Fruit fly (Drosophila melanogaster): Measurements from ENCODE around the gene Clic.
A peak's percentile ranks its signal among the peaks of the same experiment; 100 is the strongest.

Gene Clic

DNA sequence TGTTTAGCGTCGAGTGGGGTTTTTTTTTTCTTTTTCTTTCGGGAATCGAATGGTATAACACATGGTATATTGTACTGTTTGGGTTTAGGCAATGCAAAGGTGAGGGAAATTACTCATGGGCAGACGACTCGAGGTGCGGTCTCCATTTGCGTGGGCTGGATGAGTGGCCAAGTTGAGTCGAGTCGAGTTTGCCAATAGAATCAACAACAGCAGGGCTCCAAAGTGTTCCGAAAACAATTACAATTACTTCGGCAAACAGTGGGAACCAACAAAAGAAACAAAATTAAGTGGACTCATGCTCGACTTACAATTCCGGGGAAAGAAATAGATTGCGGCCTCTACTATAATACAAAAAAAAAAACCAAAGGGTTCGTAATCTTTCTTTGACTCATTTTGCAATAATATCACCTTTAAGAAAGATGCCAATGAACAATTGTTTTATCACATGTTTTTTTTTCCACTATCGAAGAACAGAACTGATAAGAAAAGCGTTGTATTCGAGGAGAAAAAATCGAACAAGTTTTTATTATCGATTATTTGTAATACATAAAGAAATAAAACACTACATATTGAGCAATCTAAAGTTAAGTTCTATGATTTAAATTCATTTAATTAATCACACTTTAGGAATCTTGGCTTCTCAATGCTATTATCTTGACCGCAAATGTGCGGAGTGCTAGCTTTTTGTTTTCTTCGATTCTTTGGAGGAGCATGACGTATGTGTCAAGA, 1.6 kb downstream of the Clic start:
- TF ChIP-seq N (GFP tag; optimal IDR thresholded peaks at IDR 0.05) (no peak), HLH106 (tag; optimal IDR thresholded peaks at IDR 0.05) (no peak), Myc (optimal IDR thresholded peaks at IDR 0.05) (no peak), sv (GFP tag; optimal IDR thresholded peaks at IDR 0.05) (peak; percentile 13)

DNA sequence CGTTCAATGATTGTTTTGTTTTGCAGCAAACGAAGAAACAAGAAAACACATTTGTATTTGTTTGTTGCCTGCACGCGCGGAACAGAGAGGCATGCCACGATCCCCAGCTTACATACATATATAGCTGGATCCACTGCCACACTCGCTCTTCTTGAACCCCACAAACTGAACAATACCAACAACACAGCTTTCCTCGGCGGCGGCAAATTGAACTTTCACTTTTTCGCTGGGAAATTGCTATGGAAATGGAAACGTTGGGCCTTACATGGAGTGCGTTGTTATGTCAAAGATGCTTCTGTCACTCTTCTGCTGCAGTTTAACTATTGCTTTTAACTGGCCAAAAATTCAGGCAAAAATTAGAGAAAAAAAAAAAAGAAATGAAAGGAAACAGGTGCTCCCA, 2.4 kb downstream of the Clic start:
- TF ChIP-seq CG9705 (GFP tag; optimal IDR thresholded peaks at IDR 0.05) (no peak), dsf (GFP tag; optimal IDR thresholded peaks at IDR 0.05; ENCODE audit: borderline replicate concordance) (no peak), pan (optimal IDR thresholded peaks at IDR 0.05) (no peak), GATAd (GFP tag; optimal IDR thresholded peaks at IDR 0.05) (no peak), Jra (GFP tag; optimal IDR thresholded peaks at IDR 0.05) (no peak), sage (GFP tag; optimal IDR thresholded peaks at IDR 0.05) (no peak), ey (GFP tag; optimal IDR thresholded peaks at IDR 0.05) (no peak), Abd-B (GFP tag; optimal IDR thresholded peaks at IDR 0.05) (no peak), tai (GFP tag; optimal IDR thresholded peaks at IDR 0.05) (no peak), lola (GFP tag; optimal IDR thresholded peaks at IDR 0.05) (no peak), dl (GFP tag; optimal IDR thresholded peaks at IDR 0.05; ENCODE audit: insufficient read depth in 1 of 2, partially characterized antibody in 2 of 2) (no peak), CrebA (GFP tag; optimal IDR thresholded peaks at IDR 0.05; ENCODE audit: borderline replicate concordance) (no peak), h (GFP tag; optimal IDR thresholded peaks at IDR 0.05) (no peak)

DNA sequence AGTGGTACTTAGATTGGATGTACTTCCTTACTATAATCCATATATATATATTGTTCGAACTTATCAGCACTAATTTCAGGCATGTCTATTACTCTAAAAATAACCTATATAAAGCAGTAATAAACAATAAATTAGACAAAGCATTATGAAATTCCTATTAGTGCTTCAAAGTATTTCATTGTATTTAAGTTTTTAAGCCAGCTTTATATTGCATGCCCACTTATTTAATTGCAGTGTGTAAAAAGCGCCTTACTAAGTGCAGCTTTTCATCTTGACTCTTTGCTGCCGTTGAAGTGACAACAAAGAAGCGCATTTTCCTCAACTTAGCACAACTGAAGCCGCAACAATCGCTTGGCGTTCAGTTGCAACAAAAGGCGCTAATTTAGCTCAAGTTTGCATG, 3.3 kb downstream of the Clic start:
- TF ChIP-seq OdsH (GFP tag; optimal IDR thresholded peaks at IDR 0.05) (no peak), pan (optimal IDR thresholded peaks at IDR 0.05) (no peak), psq (GFP tag; optimal IDR thresholded peaks at IDR 0.05) (no peak), Abd-B (GFP tag; optimal IDR thresholded peaks at IDR 0.05) (no peak), GATAd (GFP tag; optimal IDR thresholded peaks at IDR 0.05) (no peak), h (GFP tag; optimal IDR thresholded peaks at IDR 0.05) (no peak), CG9705 (GFP tag; optimal IDR thresholded peaks at IDR 0.05) (no peak), Vsx2 (GFP tag; optimal IDR thresholded peaks at IDR 0.05; ENCODE audit: partially characterized antibody) (no peak), Jra (GFP tag; optimal IDR thresholded peaks at IDR 0.05) (no peak), sage (GFP tag; optimal IDR thresholded peaks at IDR 0.05) (no peak), Rel (GFP tag; optimal IDR thresholded peaks at IDR 0.05) (no peak), Rel (tag; optimal IDR thresholded peaks at IDR 0.05) (no peak), CG32264 (GFP tag; optimal IDR thresholded peaks at IDR 0.05) (no peak), fru (GFP tag; optimal IDR thresholded peaks at IDR 0.05) (no peak), dl (GFP tag; optimal IDR thresholded peaks at IDR 0.05; ENCODE audit: insufficient read depth in 1 of 2, partially characterized antibody in 2 of 2) (no peak), foxo (GFP tag; optimal IDR thresholded peaks at IDR 0.05) (no peak)

DNA sequence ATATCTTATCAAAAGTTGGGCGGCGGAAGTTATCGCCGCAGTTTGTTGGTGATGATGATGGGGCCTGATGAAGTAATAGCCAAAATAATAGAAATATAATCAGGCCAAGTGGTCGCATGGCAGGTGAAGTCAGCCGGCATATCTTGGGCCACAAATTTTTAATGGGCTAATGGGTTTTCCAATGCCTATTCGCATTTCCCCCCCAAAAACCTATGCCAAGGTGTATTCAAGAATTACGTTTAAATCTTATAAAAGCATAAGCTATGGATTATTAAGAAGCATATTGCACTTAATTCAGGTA, 4.0 kb downstream of the Clic start:
- TF ChIP-seq Myc (optimal IDR thresholded peaks at IDR 0.05) = no peak

DNA sequence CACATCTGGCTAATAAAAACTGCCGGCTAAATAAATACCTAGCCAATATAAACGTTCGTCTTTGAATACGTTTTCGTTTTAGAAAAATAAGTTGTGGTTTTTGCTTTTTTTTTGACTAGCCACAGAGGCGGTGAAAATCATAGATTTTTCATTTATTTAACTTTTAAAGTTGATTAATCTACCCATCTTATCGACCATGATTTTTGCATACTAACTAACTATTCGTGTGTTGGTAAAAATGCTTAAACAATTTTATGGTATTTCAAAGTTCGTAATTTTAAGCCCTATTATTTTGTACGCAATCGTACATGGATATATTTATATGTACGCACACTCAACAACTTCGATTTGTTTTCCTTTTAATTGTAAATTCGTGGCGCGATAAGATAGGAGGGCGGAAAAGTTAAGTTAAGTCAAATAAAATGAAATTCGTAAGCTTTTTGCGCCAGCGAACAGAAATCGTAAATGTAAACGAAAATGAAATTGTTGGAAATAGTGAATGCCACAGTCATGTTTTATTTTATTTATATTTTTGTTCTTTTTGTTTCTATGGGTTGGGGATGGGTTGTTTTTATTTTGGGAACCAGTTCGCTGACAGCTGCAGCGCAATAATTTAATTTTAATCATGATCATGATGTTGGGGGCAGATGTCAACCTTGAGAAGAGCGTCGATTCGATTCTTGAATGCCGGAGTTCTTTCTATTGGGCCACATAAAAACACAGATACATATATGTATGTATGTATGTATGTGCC, 4.5 kb downstream of the Clic start:
- TF ChIP-seq OdsH (GFP tag; optimal IDR thresholded peaks at IDR 0.05) (no peak), br (GFP tag; optimal IDR thresholded peaks at IDR 0.05) (no peak), h (GFP tag; optimal IDR thresholded peaks at IDR 0.05) (peak; percentile 11), rgr (GFP tag; optimal IDR thresholded peaks at IDR 0.05) (peak; percentile 14), brk (GFP tag; optimal IDR thresholded peaks at IDR 0.05) (peak; percentile 17), foxo (GFP tag; optimal IDR thresholded peaks at IDR 0.05) (peak in 1 of 2 experiments; percentile 9), ey (GFP tag; optimal IDR thresholded peaks at IDR 0.05) (peak; percentile 20), Hnf4 (GFP tag; optimal IDR thresholded peaks at IDR 0.05) (no peak), fru (GFP tag; optimal IDR thresholded peaks at IDR 0.05) (peak; percentile 12)

All from whole organism, wandering third instar larva.